Fruit fly (Drosophila melanogaster): ENCODE results near the gene RpL22.
A peak's percentile ranks its signal among the peaks of the same experiment; 100 is the strongest.

Gene RpL22

DNA sequence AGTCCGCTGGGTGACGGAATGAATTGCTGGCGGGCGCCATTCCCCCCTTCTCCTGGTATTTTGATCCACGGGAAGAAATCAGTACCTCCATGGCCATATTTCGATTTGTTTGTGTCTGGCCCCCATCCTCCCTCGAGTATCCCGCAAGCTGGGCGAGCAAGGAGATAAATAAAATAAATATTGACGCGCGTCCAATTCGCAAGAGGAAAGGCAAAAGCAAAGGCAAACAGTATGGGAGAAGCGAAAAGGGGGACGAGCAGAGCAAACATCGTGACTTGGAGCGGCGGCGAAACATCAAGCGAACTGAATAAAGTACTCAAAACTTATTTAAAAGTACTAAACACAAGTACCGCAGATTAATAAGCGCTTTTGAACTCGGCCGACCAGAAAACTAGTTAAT is 3.0 kb upstream of the RpL22 start (continued):
- TF ChIP-seq HLHmδ (GFP tag; optimal IDR thresholded peaks at IDR 0.05) (no peak), phol (tag; optimal IDR thresholded peaks at IDR 0.05) (no peak), corto (GFP tag; optimal IDR thresholded peaks at IDR 0.05) (no peak), CG17186 (GFP tag; optimal IDR thresholded peaks at IDR 0.05) (no peak), ken (GFP tag; IDR thresholded peaks at IDR 0.05) (no peak), ash1 (GFP tag; optimal IDR thresholded peaks at IDR 0.05) (no peak), Vsx1 (GFP tag; optimal IDR thresholded peaks at IDR 0.05) (no peak), luna (GFP tag; optimal IDR thresholded peaks at IDR 0.05) (no peak), fru (optimal IDR thresholded peaks at IDR 0.05) (no peak), az2 (GFP tag; optimal IDR thresholded peaks at IDR 0.05) (no peak), CG1792 (GFP tag; optimal IDR thresholded peaks at IDR 0.05) (no peak), HLH4C (GFP tag; IDR thresholded peaks at IDR 0.05; ENCODE audit: partially characterized antibody) (no peak), CG7271 (tag; optimal IDR thresholded peaks at IDR 0.05) (no peak), CG31388 (GFP tag; optimal IDR thresholded peaks at IDR 0.05) (no peak), CG34224 (GFP tag; IDR thresholded peaks at IDR 0.05; ENCODE audit: partially characterized antibody) (no peak), CG32532 (GFP tag; IDR thresholded peaks at IDR 0.05) (no peak), ara (GFP tag; IDR thresholded peaks at IDR 0.05) (no peak), gfzf (GFP tag; optimal IDR thresholded peaks at IDR 0.05) (no peak), Nf-YB (GFP tag; optimal IDR thresholded peaks at IDR 0.05) (no peak), al (GFP tag; IDR thresholded peaks at IDR 0.05) (no peak), CG14441 (GFP tag; IDR thresholded peaks at IDR 0.05) (no peak), lbe (GFP tag; optimal IDR thresholded peaks at IDR 0.05) (peak; percentile 11), inv (GFP tag; IDR thresholded peaks at IDR 0.05; ENCODE audit: partially characterized antibody) (no peak), CG18011 (GFP tag; optimal IDR thresholded peaks at IDR 0.05) (no peak), CG17802 (tag; optimal IDR thresholded peaks at IDR 0.05) (no peak), gt (GFP tag; IDR thresholded peaks at IDR 0.05) (no peak), crol (GFP tag; IDR thresholded peaks at IDR 0.05) (peak; percentile 15; the same call in 1 of the 2 replicates), lab (GFP tag; optimal IDR thresholded peaks at IDR 0.05) (peak; percentile 51), grn (GFP tag; optimal IDR thresholded peaks at IDR 0.05) (no peak), zfh2 (GFP tag; optimal IDR thresholded peaks at IDR 0.05) (no peak), CG9932 (GFP tag; IDR thresholded peaks at IDR 0.05) (no peak), Hand (GFP tag; optimal IDR thresholded peaks at IDR 0.05) (no peak), Elba2 (GFP tag; optimal IDR thresholded peaks at IDR 0.05) (no peak), tna (GFP tag; IDR thresholded peaks at IDR 0.05; ENCODE audit: partially characterized antibody) (no peak), sna (GFP tag; IDR thresholded peaks at IDR 0.05; ENCODE audit: partially characterized antibody) (no peak), dysf (GFP tag; IDR thresholded peaks at IDR 0.05) (no peak), Atf6 (GFP tag; IDR thresholded peaks at IDR 0.05) (no peak), chinmo (GFP tag; IDR thresholded peaks at IDR 0.05; ENCODE audit: partially characterized antibody) (no peak), CG12071 (GFP tag; optimal IDR thresholded peaks at IDR 0.05) (peak; percentile 11), seq (GFP tag; IDR thresholded peaks at IDR 0.05) (no peak), stwl (tag; optimal IDR thresholded peaks at IDR 0.05) (no peak), Eip74EF (GFP tag; optimal IDR thresholded peaks at IDR 0.05) (no peak), ewg (GFP tag; optimal IDR thresholded peaks at IDR 0.05) (no peak), H2.0 (GFP tag; IDR thresholded peaks at IDR 0.05) (no peak), br (optimal IDR thresholded peaks at IDR 0.05) (no peak), Oaz (GFP tag; IDR thresholded peaks at IDR 0.05) (no peak), emc (GFP tag; optimal IDR thresholded peaks at IDR 0.05) (no peak), Max (GFP tag; optimal IDR thresholded peaks at IDR 0.05) (no peak), org-1 (GFP tag; optimal IDR thresholded peaks at IDR 0.05) (no peak), CG15601 (tag; optimal IDR thresholded peaks at IDR 0.05) (no peak), CG18599 (GFP tag; optimal IDR thresholded peaks at IDR 0.05) (peak; percentile 25), cg (GFP tag; optimal IDR thresholded peaks at IDR 0.05) (no peak)
